Fruit fly (Drosophila melanogaster) Kc167 (cell line): ENCODE measurements around the gene Spag1.

Experiments
- Myc ChIP-seq: fragments of >200 bp; optimal IDR thresholded peaks from 2 replicates; lab custom pipeline; 2017; ENCODE audit warnings: missing external identifiers
- h ChIP-seq: fragments of >200 bp; optimal IDR thresholded peaks from 3 replicates; lab custom pipeline; 2018; ENCODE audit warnings: missing external identifiers
- insv ChIP-seq: fragments of >200 bp; optimal IDR thresholded peaks from 3 replicates; lab custom pipeline; 2018; ENCODE audit warnings: missing external identifiers
- psq ChIP-seq: fragments of >200 bp; optimal IDR thresholded peaks from 2 replicates; lab custom pipeline; 2017; ENCODE audit warnings: missing external identifiers
- ttk ChIP-seq: sonication (Bioruptor generic); optimal IDR thresholded peaks from 2 replicates; lab custom pipeline; 2017; ENCODE audit warnings: missing external identifiers

- TF ChIP-seq h (lab: Kevin White, UChicago) (no peak), psq (lab: Kevin White, UChicago) (no peak), Myc (lab: Kevin White, UChicago) (no peak), insv (lab: Kevin White, UChicago) (no peak), ttk (no peak)
Observed at dm6 chr3R:26987455-26987854, 39.8 kb downstream of the Spag1 start.
